Worm (Caenorhabditis elegans): ENCODE results near the gene phf-33.

phf-33 gene

DNA sequence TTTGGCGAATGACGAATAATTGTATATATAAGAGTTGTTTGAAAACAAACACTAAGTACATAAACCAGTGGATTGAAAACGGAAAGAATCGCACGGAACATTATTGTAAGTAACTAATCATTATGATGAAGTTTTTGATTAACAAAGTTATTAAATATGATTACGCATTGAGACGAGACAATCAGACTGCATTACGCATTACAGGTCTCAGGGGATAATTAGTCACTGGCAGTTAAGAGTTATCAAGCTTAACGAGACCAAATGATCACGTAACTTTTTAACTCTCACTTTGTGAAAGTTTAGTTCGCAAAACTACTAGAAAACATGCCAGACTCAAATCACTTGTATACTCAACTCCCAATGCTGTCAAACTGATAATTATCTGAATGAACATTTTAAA lies 24.6 kb upstream of the phf-33 start, which contains the start of gene srd-42:
srd-42 (minus strand) TSS at position 101 of the 400 bp plus-strand sequence.
- TF ChIP-seq lin-29 (GFP tag; IDR thresholded peaks at IDR 0.05) (no peak), T26A8.4 (GFP tag; IDR thresholded peaks at IDR 0.05) (no peak), lim-7 (GFP tag; IDR thresholded peaks at IDR 0.05) (no peak), egl-27 (tag; optimal IDR thresholded peaks at IDR 0.05) (no peak), R02D3.7 (tag; optimal IDR thresholded peaks at IDR 0.05) (no peak), php-3 (GFP tag; IDR thresholded peaks at IDR 0.05) (no peak), unc-62 (GFP tag; optimal IDR thresholded peaks at IDR 0.05 in 1 of 2) (no peak), unc-62 (tag; optimal IDR thresholded peaks at IDR 0.05) (no peak), nhr-77 (tag; optimal IDR thresholded peaks at IDR 0.05) (no peak), Y75B8A.6 (GFP tag; IDR thresholded peaks at IDR 0.05) (no peak), ZK337.2 (GFP tag; IDR thresholded peaks at IDR 0.05) (no peak), zip-11 (GFP tag; IDR thresholded peaks at IDR 0.05) (no peak), spr-1 (tag; optimal IDR thresholded peaks at IDR 0.05) (no peak), arid-1 (GFP tag; conservative IDR thresholded peaks at IDR 0.05) (no peak), nhr-28 (tag; optimal IDR thresholded peaks at IDR 0.05) (no peak), nhr-76 (tag; optimal IDR thresholded peaks at IDR 0.05) (no peak), nhr-6 (tag; optimal IDR thresholded peaks at IDR 0.05) (no peak)

DNA sequence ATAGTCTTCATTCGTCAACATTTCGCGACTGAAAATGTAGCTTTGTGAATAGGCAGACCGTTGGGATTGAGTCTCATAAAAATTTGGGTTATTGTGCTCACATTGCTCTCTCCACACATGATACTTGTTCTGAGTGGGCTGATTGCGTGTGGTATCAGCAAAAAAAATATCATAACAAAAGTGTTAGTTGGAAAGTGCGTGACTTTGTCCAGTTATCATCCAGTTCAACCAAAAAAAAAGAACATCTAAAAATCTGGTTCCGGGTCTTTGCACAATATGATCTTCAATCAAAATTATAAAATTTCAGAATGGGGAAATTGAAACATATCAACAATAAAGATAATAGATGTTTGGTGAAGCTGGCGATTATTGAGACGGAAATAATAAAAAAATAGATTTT lies 21.7 kb upstream of the phf-33 start, which contains the start of gene srd-39:
srd-39 (minus strand) TSS at position 101 of the 400 bp plus-strand sequence.
- no peak for TF ChIP-seq F26F4.8 (GFP tag; conservative IDR thresholded peaks at IDR 0.05)
- no peak for TF ChIP-seq zfp-2 (tag; optimal IDR thresholded peaks at IDR 0.05)
- TF ChIP-seq arid-1 (GFP tag; conservative IDR thresholded peaks at IDR 0.05), result no peak
- no peak for TF ChIP-seq ceh-62 (tag; optimal IDR thresholded peaks at IDR 0.05)
- no peak for TF ChIP-seq cey-2 (tag; optimal IDR thresholded peaks at IDR 0.05; ENCODE audit: borderline replicate concordance, insufficient read depth)
- TF ChIP-seq nhr-11 (tag; optimal IDR thresholded peaks at IDR 0.05), result no peak
- no peak for TF ChIP-seq unc-130 (GFP tag; optimal IDR thresholded peaks at IDR 0.05)
- TF ChIP-seq ceh-20 (GFP tag; IDR thresholded peaks at IDR 0.05), result no peak
- TF ChIP-seq lin-38 (GFP tag; IDR thresholded peaks at IDR 0.05), result no peak
- no peak for TF ChIP-seq nhr-10 (tag; optimal IDR thresholded peaks at IDR 0.05)
- TF ChIP-seq ceh-28 (tag; optimal IDR thresholded peaks at IDR 0.05), result no peak
- TF ChIP-seq snpc-1.2 (GFP tag; IDR thresholded peaks at IDR 0.05), result no peak
- TF ChIP-seq F49E8.2 (tag; optimal IDR thresholded peaks at IDR 0.05; ENCODE audit: borderline replicate concordance), result no peak

DNA sequence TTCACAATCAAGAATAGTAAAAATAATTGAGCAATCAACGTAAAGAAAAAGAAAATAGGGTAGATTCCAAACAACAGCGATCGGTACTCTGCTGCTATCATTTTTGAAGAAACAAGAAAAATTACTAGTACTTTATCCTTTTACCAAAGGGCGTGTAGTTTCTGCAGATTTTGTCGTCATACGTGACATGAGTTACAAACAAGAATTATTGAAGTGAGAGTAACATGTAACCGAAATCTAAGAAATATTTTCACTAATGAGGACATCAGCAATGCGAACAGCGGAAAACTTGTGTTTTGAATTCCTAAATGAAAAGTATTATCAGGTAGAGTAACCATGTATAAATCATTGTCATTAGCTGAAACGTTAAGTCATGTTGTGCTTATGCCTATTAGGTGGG lies 15.9 kb upstream of the phf-33 start, which contains the start of gene srd-36:
srd-36 (minus strand) TSS at position 101 of the 400 bp plus-strand sequence.
- TF ChIP-seq saeg-2 (GFP tag; IDR thresholded peaks at IDR 0.05) (no peak), D1046.2 (GFP tag; IDR thresholded peaks at IDR 0.05) (no peak), set-16 (GFP tag; IDR thresholded peaks at IDR 0.05) (no peak), nhr-111 (GFP tag; optimal IDR thresholded peaks at IDR 0.05) (no peak), dmd-6 (GFP tag; IDR thresholded peaks at IDR 0.05) (no peak), gei-8 (GFP tag; optimal IDR thresholded peaks at IDR 0.05) (no peak), Y75B8A.6 (GFP tag; IDR thresholded peaks at IDR 0.05) (no peak), ztf-7 (tag; optimal IDR thresholded peaks at IDR 0.05) (no peak)

DNA sequence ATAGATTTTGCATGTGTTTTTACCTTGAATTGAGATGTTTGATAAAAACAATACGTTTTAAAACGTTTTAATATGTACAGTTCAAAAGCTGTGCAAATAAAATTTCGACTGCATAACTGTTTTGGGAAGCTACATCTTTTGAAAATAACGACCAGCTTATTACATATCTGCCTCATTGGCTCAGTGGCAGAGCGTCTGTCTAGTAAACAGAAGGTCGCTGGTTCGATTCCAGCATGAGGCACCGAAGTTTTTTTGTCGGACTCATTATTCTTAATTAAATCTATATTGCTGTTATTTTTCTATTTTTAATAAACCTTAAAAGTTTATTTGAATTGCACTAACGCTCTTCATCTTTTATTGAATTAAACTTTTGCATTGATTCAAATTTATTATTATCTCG lies 14.2 kb upstream of the phf-33 start:
- no peak for TF ChIP-seq mxl-3 (GFP tag; optimal IDR thresholded peaks at IDR 0.05)
- TF ChIP-seq spr-1 (tag; optimal IDR thresholded peaks at IDR 0.05), result no peak
- TF ChIP-seq lir-3 (tag; optimal IDR thresholded peaks at IDR 0.05), result peak; percentile 5
- TF ChIP-seq ces-1 (GFP tag; optimal IDR thresholded peaks at IDR 0.05), result no peak
- 0 out of 2 replicates have a peak, but pooled peaks have one; percentile 18 for TF ChIP-seq vab-7 (GFP tag; IDR thresholded peaks at IDR 0.05)
- TF ChIP-seq F26F4.8 (GFP tag; conservative IDR thresholded peaks at IDR 0.05), result 0 out of 2 replicates have a peak, but pooled peaks have one; percentile 54
- no peak for TF ChIP-seq arid-1 (GFP tag; conservative IDR thresholded peaks at IDR 0.05)
- no peak for TF ChIP-seq T26A8.4 (GFP tag; IDR thresholded peaks at IDR 0.05)
- no peak for TF ChIP-seq php-3 (GFP tag; IDR thresholded peaks at IDR 0.05)
- TF ChIP-seq lim-7 (GFP tag; IDR thresholded peaks at IDR 0.05), result peak; percentile 47; the same call in 1 of the 2 replicates
- TF ChIP-seq daf-16 (GFP tag; optimal IDR thresholded peaks at IDR 0.05), result peak in 1 of 2 experiments; percentile 54
- no peak for TF ChIP-seq daf-16 (tag; optimal IDR thresholded peaks at IDR 0.05)

All from whole organism, L4 larva.